Worm (Caenorhabditis elegans) whole organism, L2 larva: Measurements from ENCODE around the gene R02F11.12.

Experiments
- fos-1 ChIP-seq: fragments of 150-350 bp; optimal IDR thresholded peaks from 2 replicates; lab custom pipeline; 2014; ENCODE audit warnings: missing biosample characterization, missing genetic modification characterization
- nhr-237 ChIP-seq: fragments of 150-350 bp; optimal IDR thresholded peaks from 2 replicates; lab custom pipeline; 2014; ENCODE audit warnings: missing biosample characterization, missing genetic modification characterization
- nhr-77 ChIP-seq: fragments of 150-350 bp; optimal IDR thresholded peaks from 2 replicates; lab custom pipeline; 2014; ENCODE audit warnings: missing biosample characterization, missing genetic modification characterization
- skn-1 ChIP-seq: sonication (generic microtip); optimal IDR thresholded peaks from 2 replicates; lab custom pipeline; 2017; ENCODE audit warnings: missing biosample characterization, missing genetic modification characterization
- snpc-4 ChIP-seq: fragments of 150-350 bp; optimal IDR thresholded peaks from 2 replicates; lab custom pipeline; 2014; ENCODE audit warnings: missing biosample characterization, missing genetic modification characterization

DNA sequence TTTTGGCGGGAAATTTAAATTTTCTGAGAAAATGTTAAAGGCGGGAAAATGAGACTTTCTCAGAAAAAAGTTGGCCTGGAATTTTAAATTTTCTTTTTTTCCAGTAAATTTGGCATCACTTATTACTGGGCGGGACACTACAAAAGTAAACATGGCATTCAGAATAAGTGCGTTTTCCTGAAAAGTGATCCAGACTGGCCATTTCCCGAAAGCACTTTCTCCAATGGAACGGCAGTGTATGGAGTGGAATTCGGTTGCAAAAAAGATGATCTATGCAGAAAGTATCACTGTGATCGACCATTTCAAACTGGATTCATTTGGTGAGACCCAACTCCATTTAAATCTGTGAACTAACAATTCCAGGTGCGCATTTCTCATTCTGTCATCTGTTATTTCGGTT, 2.6 kb upstream of the R02F11.12 start:
- TF ChIP-seq fos-1 (tag; lab: Kevin White, UChicago) (no peak), nhr-237 (tag; lab: Kevin White, UChicago) (no peak), skn-1 (tag; lab: Kevin White, UChicago) (no peak), snpc-4 (tag; lab: Kevin White, UChicago) (no peak), nhr-77 (tag; lab: Kevin White, UChicago) (no peak)
